Worm (Caenorhabditis elegans): ENCODE measurements around the gene clec-143.

- TF ChIP-seq him-1 (tag; optimal IDR thresholded peaks at IDR 0.05) (no peak), dao-5 (tag; optimal IDR thresholded peaks at IDR 0.05) (no peak), W03F9.2 (tag; optimal IDR thresholded peaks at IDR 0.05) (no peak)
Measured at ce11 chrII:10452620-10453019, 17.5 kb downstream of the clec-143 start, which contains the start of gene ZK673.4.

All from whole organism, L4/young adult.